Worm (Caenorhabditis elegans) whole organism, mixed stage, embryonic: ENCODE results near the gene end-1.

Experiments used
- ces-1 ChIP-seq: fragments of 150-350 bp; optimal IDR thresholded peaks from 2 replicates; lab custom pipeline; 2014; ENCODE audit warnings: missing biosample characterization, missing genetic modification reagents, missing genetic modification characterization
- cnd-1 ChIP-seq: fragments of 200-800 bp; sonication (Bioruptor generic); optimal IDR thresholded peaks from 2 replicates; lab custom pipeline; 2018; ENCODE audit warnings: mild to moderate bottlenecking, missing genetic modification characterization, missing compliant biosample characterization
- elt-1 ChIP-seq: sonication (generic microtip); optimal IDR thresholded peaks from 2 replicates; lab custom pipeline; 2017; ENCODE audit warnings: missing genetic modification characterization, mild to moderate bottlenecking, missing compliant biosample characterization, antibody characterized with exemption, moderate library complexity, borderline replicate concordance; ENCODE audit not compliant: insufficient read depth
- elt-3 ChIP-seq: fragments of 150-350 bp; optimal IDR thresholded peaks from 2 replicates; lab custom pipeline; 2014; ENCODE audit warnings: missing biosample characterization, missing genetic modification characterization
- hlh-1 ChIP-seq: fragments of 150-350 bp; optimal IDR thresholded peaks from 2 replicates; lab custom pipeline; 2014; ENCODE audit warnings: missing biosample characterization, missing genetic modification reagents, missing genetic modification characterization
- snpc-4 ChIP-seq: fragments of 150-350 bp; optimal IDR thresholded peaks from 2 replicates; lab custom pipeline; 2014; ENCODE audit warnings: missing biosample characterization, missing genetic modification characterization
- sptf-1 ChIP-seq: sonication (generic microtip); optimal IDR thresholded peaks from 2 replicates; lab custom pipeline; 2017; ENCODE audit warnings: mild to moderate bottlenecking, missing genetic modification characterization, moderate library complexity, missing compliant biosample characterization
- unc-62 ChIP-seq: fragments of 150-350 bp; optimal IDR thresholded peaks from 2 replicates; lab custom pipeline; 2014; ENCODE audit warnings: missing biosample characterization, missing genetic modification reagents, missing genetic modification characterization

DNA sequence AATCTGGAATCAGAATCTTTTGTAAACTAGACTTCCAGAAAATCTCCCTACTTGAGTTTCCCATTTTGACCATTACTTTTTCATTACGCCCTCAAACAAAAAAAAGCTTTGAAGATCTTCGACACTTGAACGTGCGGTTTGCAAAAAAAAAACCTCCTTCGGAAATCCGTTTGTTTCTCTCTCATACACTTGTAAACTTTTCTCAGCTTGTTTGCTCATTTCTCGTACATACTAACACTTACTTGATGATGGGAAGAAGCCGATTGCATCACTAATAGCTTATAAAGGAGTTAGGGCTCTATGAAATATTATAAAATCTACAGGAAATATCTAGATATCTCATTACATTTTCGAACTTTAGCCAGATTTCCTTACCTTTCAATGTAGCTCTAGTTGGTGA is 17.0 kb downstream of the end-1 start:
- TF ChIP-seq ces-1 (GFP tag; lab: Kevin White, UChicago) (no peak), elt-3 (tag; lab: Kevin White, UChicago) (no peak), unc-62 (GFP tag; lab: Kevin White, UChicago) (no peak), cnd-1 (no peak), snpc-4 (no peak), elt-1 (no peak), hlh-1 (tag; lab: Kevin White, UChicago) (no peak), sptf-1 (tag; lab: Kevin White, UChicago) (no peak)
